Worm (Caenorhabditis elegans) whole organism, mixed stage, embryonic: ENCODE results near the gene arc-1.
A peak's percentile ranks its signal among the peaks of the same experiment; 100 is the strongest.

Source experiments
- M03D4.4 ChIP-seq: sonication (generic microtip); optimal IDR thresholded peaks from 2 replicates; lab custom pipeline; 2017; ENCODE audit warnings: mild to moderate bottlenecking, missing genetic modification characterization, missing compliant biosample characterization
- ceh-39 ChIP-seq: fragments of 150-350 bp; optimal IDR thresholded peaks from 2 replicates; lab custom pipeline; 2014; ENCODE audit warnings: missing biosample characterization, missing genetic modification characterization
- ceh-43 ChIP-seq: fragments of 200-800 bp; sonication (Bioruptor generic); optimal IDR thresholded peaks from 2 replicates; lab custom pipeline; 2018; ENCODE audit warnings: mild to moderate bottlenecking, missing genetic modification characterization, moderate library complexity, missing compliant biosample characterization
- ceh-83 ChIP-seq: fragments of 200-800 bp; sonication (Bioruptor generic); optimal IDR thresholded peaks from 2 replicates; lab custom pipeline; 2018; ENCODE audit warnings: mild to moderate bottlenecking, missing genetic modification characterization, missing compliant biosample characterization
- ces-1 ChIP-seq: fragments of 150-350 bp; optimal IDR thresholded peaks from 2 replicates; lab custom pipeline; 2014; ENCODE audit warnings: missing biosample characterization, missing genetic modification reagents, missing genetic modification characterization
- cnd-1 ChIP-seq: fragments of 200-800 bp; sonication (Bioruptor generic); optimal IDR thresholded peaks from 2 replicates; lab custom pipeline; 2018; ENCODE audit warnings: mild to moderate bottlenecking, missing genetic modification characterization, missing compliant biosample characterization
- drap-1 ChIP-seq: fragments of 200-800 bp; sonication (Bioruptor generic); optimal IDR thresholded peaks from 3 replicates; lab custom pipeline; 2018; ENCODE audit warnings: mild to moderate bottlenecking, missing genetic modification characterization, missing compliant biosample characterization
- elt-1 ChIP-seq: sonication (generic microtip); optimal IDR thresholded peaks from 2 replicates; lab custom pipeline; 2017; ENCODE audit warnings: missing genetic modification characterization, mild to moderate bottlenecking, missing compliant biosample characterization, antibody characterized with exemption, moderate library complexity, borderline replicate concordance; ENCODE audit not compliant: insufficient read depth
- elt-3 ChIP-seq: fragments of 150-350 bp; optimal IDR thresholded peaks from 2 replicates; lab custom pipeline; 2014; ENCODE audit warnings: missing biosample characterization, missing genetic modification characterization
- flh-1 ChIP-seq: fragments of 200-800 bp; sonication (Bioruptor generic); optimal IDR thresholded peaks from 2 replicates; lab custom pipeline; 2018; ENCODE audit warnings: mild to moderate bottlenecking, missing genetic modification characterization, moderate library complexity, missing compliant biosample characterization
- ham-2 ChIP-seq: fragments of 200-800 bp; sonication (Bioruptor generic); optimal IDR thresholded peaks from 2 replicates; lab custom pipeline; 2018; ENCODE audit warnings: mild to moderate bottlenecking, missing genetic modification characterization, missing compliant biosample characterization
- hlh-1 ChIP-seq: fragments of 150-350 bp; optimal IDR thresholded peaks from 2 replicates; lab custom pipeline; 2014; ENCODE audit warnings: missing biosample characterization, missing genetic modification reagents, missing genetic modification characterization
- lin-13 ChIP-seq: fragments of 150-350 bp; optimal IDR thresholded peaks from 2 replicates; lab custom pipeline; 2014; ENCODE audit warnings: missing biosample characterization, missing genetic modification characterization
- lin-32 ChIP-seq: fragments of 200-800 bp; sonication (Bioruptor generic); optimal IDR thresholded peaks from 2 replicates; lab custom pipeline; 2018; ENCODE audit warnings: mild to moderate bottlenecking, missing genetic modification characterization, missing compliant biosample characterization
- lsy-2 ChIP-seq: fragments of 150-350 bp; optimal IDR thresholded peaks from 2 replicates; lab custom pipeline; 2014; ENCODE audit warnings: missing biosample characterization, missing genetic modification characterization
- mab-5 ChIP-seq: fragments of 150-350 bp; optimal IDR thresholded peaks from 2 replicates; lab custom pipeline; 2014; ENCODE audit warnings: missing biosample characterization, missing genetic modification characterization
- mls-2 ChIP-seq: sonication (generic microtip); optimal IDR thresholded peaks from 2 replicates; lab custom pipeline; 2016; ENCODE audit warnings: mild to moderate bottlenecking, missing genetic modification characterization, moderate library complexity, missing compliant biosample characterization
- nhr-12 ChIP-seq: fragments of 150-350 bp; optimal IDR thresholded peaks from 2 replicates; lab custom pipeline; 2014; ENCODE audit warnings: missing biosample characterization, missing genetic modification characterization
- nhr-237 ChIP-seq: fragments of 150-350 bp; optimal IDR thresholded peaks from 2 replicates; lab custom pipeline; 2014; ENCODE audit warnings: missing biosample characterization, missing genetic modification characterization
- nhr-28 ChIP-seq: fragments of 150-350 bp; optimal IDR thresholded peaks from 2 replicates; lab custom pipeline; 2014; ENCODE audit warnings: missing biosample characterization, missing genetic modification characterization
- nhr-76 ChIP-seq: sonication (generic microtip); optimal IDR thresholded peaks from 2 replicates; lab custom pipeline; 2017; ENCODE audit warnings: missing biosample characterization, missing genetic modification characterization
- pha-4 ChIP-seq: fragments of 150-350 bp; optimal IDR thresholded peaks from 2 replicates; lab custom pipeline; 2018; ENCODE audit warnings: missing biosample characterization, missing genetic modification reagents, missing genetic modification characterization
- sem-2 ChIP-seq: fragments of 200-800 bp; sonication (Bioruptor generic); optimal IDR thresholded peaks from 2 replicates; lab custom pipeline; 2018; ENCODE audit warnings: mild to moderate bottlenecking, missing genetic modification characterization, missing compliant biosample characterization
- sptf-1 ChIP-seq: sonication (generic microtip); optimal IDR thresholded peaks from 2 replicates; lab custom pipeline; 2017; ENCODE audit warnings: mild to moderate bottlenecking, missing genetic modification characterization, moderate library complexity, missing compliant biosample characterization
- unc-120 ChIP-seq: sonication (generic microtip); optimal IDR thresholded peaks from 2 replicates; lab custom pipeline; 2017; ENCODE audit warnings: missing genetic modification characterization, missing compliant biosample characterization; ENCODE audit not compliant: poor library complexity, severe bottlenecking
- unc-39 ChIP-seq: fragments of 150-350 bp; optimal IDR thresholded peaks from 2 replicates; lab custom pipeline; 2014; ENCODE audit warnings: missing biosample characterization, missing genetic modification characterization
- unc-62 ChIP-seq: fragments of 150-350 bp; optimal IDR thresholded peaks from 2 replicates; lab custom pipeline; 2014; ENCODE audit warnings: missing biosample characterization, missing genetic modification reagents, missing genetic modification characterization
- zip-8 ChIP-seq: fragments of 150-350 bp; optimal IDR thresholded peaks from 2 replicates; lab custom pipeline; 2014; ENCODE audit warnings: missing biosample characterization, missing genetic modification characterization
- ztf-11 ChIP-seq: fragments of 150-350 bp; optimal IDR thresholded peaks from 2 replicates; lab custom pipeline; 2014; ENCODE audit warnings: missing biosample characterization, missing genetic modification characterization

The arc-1 gene

DNA sequence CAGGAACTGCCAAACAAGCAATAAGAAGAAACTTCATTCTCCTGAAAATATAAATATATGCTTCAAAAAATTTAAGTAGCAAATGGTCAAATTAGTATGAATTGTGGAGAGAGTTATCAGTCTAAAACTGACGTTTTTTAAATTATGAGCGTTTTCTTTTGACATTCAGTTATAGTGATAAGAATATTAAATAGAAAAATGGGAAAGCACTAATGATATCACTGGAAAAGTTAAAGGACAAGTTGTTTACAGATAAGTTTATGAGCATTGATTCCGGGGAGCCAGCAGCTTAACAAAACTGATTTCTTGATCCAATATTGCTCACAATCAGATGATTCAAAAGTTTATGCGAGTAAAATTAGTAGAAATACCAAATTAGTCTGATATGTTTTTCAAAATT lies 14.4 kb upstream of the arc-1 start, which contains the start of gene ZK1320.3:
Gene ZK1320.3 (minus strand): TSS at position 41 of the 400 bp plus-strand sequence.
- TF ChIP-seq lsy-2 (tag; lab: Kevin White, UChicago) (no peak), ceh-43 (GFP tag; lab: Kevin White, UChicago) (no peak), mab-5 (no peak), lin-32 (GFP tag; lab: Kevin White, UChicago) (no peak), zip-8 (tag; lab: Kevin White, UChicago) (no peak), mls-2 (tag; lab: Kevin White, UChicago) (no peak), ceh-83 (GFP tag; lab: Kevin White, UChicago) (no peak), flh-1 (no peak)

DNA sequence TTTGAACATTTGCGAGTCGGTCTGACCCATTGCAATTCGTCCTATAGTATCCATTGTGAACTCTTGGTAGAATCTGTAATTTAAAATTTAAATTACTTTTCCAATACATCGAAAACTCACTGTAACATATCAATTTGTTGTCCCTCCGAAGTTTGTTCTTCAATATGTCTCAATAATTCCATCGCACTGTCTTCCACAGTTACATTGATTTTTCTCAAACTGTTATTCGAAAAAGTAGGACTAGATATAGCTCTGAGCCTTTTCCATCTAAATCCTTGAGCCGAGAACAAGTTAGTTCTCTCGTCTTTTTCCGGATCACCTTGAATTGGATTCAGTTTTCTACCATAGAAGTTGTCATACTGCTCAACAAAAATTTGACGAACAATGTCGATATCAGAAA lies 12.6 kb upstream of the arc-1 start:
- TF ChIP-seq drap-1: no peak
- TF ChIP-seq ces-1 (GFP tag; lab: Kevin White, UChicago): no peak
- no peak for TF ChIP-seq mab-5
- TF ChIP-seq ceh-83 (GFP tag; lab: Kevin White, UChicago): no peak
- no peak for TF ChIP-seq unc-120 (tag; lab: Kevin White, UChicago)
- TF ChIP-seq lin-13 (tag; lab: Kevin White, UChicago): no peak
- TF ChIP-seq M03D4.4 (tag; lab: Kevin White, UChicago): no peak
- no peak for TF ChIP-seq nhr-28
- no peak for TF ChIP-seq unc-39 (tag; lab: Kevin White, UChicago)
- no peak for TF ChIP-seq lin-32 (GFP tag; lab: Kevin White, UChicago)
- no peak for TF ChIP-seq cnd-1 (tag; lab: Kevin White, UChicago)
- no peak for TF ChIP-seq sem-2 (GFP tag; lab: Kevin White, UChicago)
- TF ChIP-seq flh-1: no peak
- no peak for TF ChIP-seq ham-2 (GFP tag; lab: Kevin White, UChicago)
- TF ChIP-seq nhr-12 (tag; lab: Kevin White, UChicago): no peak
- TF ChIP-seq elt-3: no peak
- TF ChIP-seq unc-62 (GFP tag; lab: Kevin White, UChicago): no peak
- no peak for TF ChIP-seq elt-1
- no peak for TF ChIP-seq ztf-11

DNA sequence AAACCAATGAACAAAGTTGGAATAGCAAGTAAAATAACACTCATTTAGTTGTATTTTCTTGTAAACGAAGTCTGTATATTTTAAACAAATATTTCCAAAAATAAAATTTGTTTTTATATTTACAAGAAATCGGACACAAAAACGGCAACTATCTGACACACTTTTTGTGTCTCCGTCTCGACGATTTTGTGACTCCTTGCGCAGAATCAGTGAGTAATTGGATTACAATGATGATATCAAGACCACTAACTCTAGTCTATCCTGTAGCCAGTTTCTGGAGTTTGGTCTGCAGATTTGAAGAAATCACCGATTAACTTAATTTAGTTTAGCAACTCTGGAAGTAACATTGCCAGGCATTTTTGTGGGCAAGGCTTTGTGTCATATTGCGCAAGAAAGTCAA lies 12.0 kb upstream of the arc-1 start, which contains the start of gene cyp-13A10:
Gene cyp-13A10 (minus strand): TSS at position 88 of the 400 bp plus-strand sequence.
- TF ChIP-seq sptf-1 (tag; lab: Kevin White, UChicago): no peak
- TF ChIP-seq zip-8 (tag; lab: Kevin White, UChicago): peak; percentile 32

DNA sequence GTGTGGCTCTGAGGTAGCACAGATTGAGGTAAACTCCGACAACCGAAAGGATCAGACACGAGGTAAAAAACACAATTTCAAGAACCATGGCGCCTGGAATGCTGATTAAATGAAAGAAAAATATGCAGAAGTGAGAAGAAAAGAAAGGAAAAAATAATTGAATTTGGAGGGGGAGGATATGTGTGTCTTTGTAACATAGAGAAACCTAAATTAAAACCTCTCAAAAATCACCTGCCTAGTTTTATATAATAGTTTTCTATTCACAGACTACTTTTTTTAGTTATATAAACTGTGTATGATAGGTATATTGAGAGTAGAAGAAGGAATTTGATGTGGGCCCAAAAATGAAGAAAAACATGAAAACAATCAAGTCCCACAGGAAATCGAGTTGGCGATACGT lies 9.2 kb upstream of the arc-1 start, which contains the start of gene ZK1320.5:
Gene ZK1320.5 (minus strand): TSS at position 101 of the 400 bp plus-strand sequence.
- no peak for TF ChIP-seq hlh-1 (tag; lab: Kevin White, UChicago)
- no peak for TF ChIP-seq unc-120 (tag; lab: Kevin White, UChicago)
- TF ChIP-seq, all 35 proteins: peak for 0

DNA sequence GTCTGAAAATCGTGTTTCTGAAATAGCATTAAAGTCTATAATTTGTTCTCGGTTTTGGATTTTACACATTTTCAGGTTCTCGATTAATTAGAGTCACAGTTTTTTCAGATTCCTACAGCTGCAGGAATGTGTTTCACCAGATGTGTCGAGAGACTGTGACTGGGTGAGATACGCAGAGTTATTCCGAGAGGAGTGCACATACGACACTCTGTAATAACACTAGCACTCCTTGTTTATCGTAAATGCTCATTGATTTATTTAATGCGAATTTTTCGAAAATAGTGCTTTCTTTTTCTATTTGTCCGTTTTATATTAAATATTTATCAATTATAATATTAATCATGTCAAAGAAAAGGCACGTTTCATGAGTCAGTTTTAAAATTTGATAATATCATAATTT lies 7.4 kb upstream of the arc-1 start, which contains the start of gene ZK1320.11:
Gene ZK1320.11 (plus strand): TSS at position 243 of the 400 bp plus-strand sequence.
- TF ChIP-seq ces-1 (GFP tag; lab: Kevin White, UChicago): peak; percentile 55
- no peak for TF ChIP-seq ceh-39 (tag; lab: Kevin White, UChicago)

DNA sequence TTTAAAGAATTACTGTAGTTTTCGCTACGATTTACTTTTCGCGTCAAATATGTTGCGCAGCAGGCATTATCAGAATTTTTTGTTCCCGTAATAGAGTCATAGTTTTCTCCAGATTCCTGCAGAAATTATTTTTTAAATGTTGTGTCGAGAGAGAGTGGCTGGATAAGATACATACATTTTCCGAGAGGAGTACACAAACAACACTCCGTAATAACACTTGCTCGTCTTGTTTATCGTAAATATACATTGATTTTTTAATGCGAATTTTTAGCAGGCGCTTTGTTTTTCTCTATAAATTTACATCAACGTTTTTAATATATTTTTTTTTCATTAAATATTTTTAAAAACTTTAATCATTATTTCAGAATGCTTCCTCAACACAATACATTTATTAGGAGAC lies 5.8 kb upstream of the arc-1 start, which contains the start of gene taf-8:
Gene taf-8 (plus strand): TSS at position 360 of the 400 bp plus-strand sequence.
- TF ChIP-seq ces-1 (GFP tag; lab: Kevin White, UChicago) (peak; percentile 69), lsy-2 (tag; lab: Kevin White, UChicago) (peak; percentile 53), elt-1 (no peak), pha-4 (peak; percentile 31)
- TF ChIP-seq, all 35 proteins: peak for 3

DNA sequence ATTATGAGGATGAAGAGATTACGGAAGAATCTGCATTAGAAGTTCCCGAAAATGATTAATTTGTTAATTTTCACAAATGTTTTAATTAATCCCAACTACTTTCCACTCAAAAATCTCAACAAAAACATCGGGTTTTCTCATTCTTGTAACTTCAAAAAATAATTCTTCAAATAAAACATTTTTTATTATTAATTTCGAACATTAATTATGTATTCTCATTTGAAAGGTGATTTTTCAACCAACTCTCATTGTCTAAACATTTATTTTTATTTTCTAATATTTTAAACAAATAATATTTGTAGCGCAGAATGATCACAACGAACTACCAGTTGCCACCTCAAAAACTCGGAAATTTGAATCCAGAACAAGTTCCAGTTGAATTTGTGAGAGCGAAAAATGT lies 3.5 kb upstream of the arc-1 start, which contains the start of gene ZK1320.7:
Gene ZK1320.7 (plus strand): TSS at position 301 of the 400 bp plus-strand sequence.
- no peak for TF ChIP-seq unc-62 (GFP tag; lab: Kevin White, UChicago)
- TF ChIP-seq lin-32 (GFP tag; lab: Kevin White, UChicago): no peak
- no peak for TF ChIP-seq zip-8 (tag; lab: Kevin White, UChicago)
- TF ChIP-seq drap-1: no peak
- no peak for TF ChIP-seq nhr-237
- TF ChIP-seq sptf-1 (tag; lab: Kevin White, UChicago): no peak
- TF ChIP-seq nhr-76 (tag; lab: Kevin White, UChicago): no peak
- TF ChIP-seq ceh-83 (GFP tag; lab: Kevin White, UChicago): no peak
- TF ChIP-seq ztf-11: no peak
- TF ChIP-seq ham-2 (GFP tag; lab: Kevin White, UChicago): no peak
- TF ChIP-seq ceh-43 (GFP tag; lab: Kevin White, UChicago): no peak
- TF ChIP-seq elt-1: no peak
- TF ChIP-seq ceh-39 (tag; lab: Kevin White, UChicago): no peak
- no peak for TF ChIP-seq unc-120 (tag; lab: Kevin White, UChicago)
- TF ChIP-seq ces-1 (GFP tag; lab: Kevin White, UChicago): no peak
- TF ChIP-seq nhr-12 (tag; lab: Kevin White, UChicago): no peak
